Fruit fly (Drosophila melanogaster) whole organism, embryonic: ENCODE measurements around the gene CG14196.

Experiments
- B-H1 ChIP-seq: fragments of 200-800 bp; sonication (Bioruptor generic); IDR thresholded peaks from 3 replicates; pipeline ENCODE4 v1.3.6; 2022; ENCODE audit warnings: missing biosample characterization, missing genetic modification characterization
- CG13287 ChIP-seq: fragments of 200-800 bp; sonication (Bioruptor generic); IDR thresholded peaks from 2 replicates; pipeline ENCODE4 v1.3.6; 2022; ENCODE audit warnings: missing biosample characterization, missing genetic modification characterization; ENCODE audit not compliant: partially characterized antibody
- CG1602 ChIP-seq: fragments of 200-800 bp; sonication (Bioruptor generic); optimal IDR thresholded peaks from 3 replicates; lab custom pipeline; 2016; ENCODE audit warnings: missing biosample characterization, missing genetic modification characterization
- CG16863 ChIP-seq: fragments of 200-800 bp; sonication (Bioruptor generic); optimal IDR thresholded peaks from 3 replicates; lab custom pipeline; 2016; ENCODE audit warnings: missing biosample characterization, missing genetic modification characterization
- CG17359 ChIP-seq: fragments of 200-800 bp; sonication (Bioruptor generic); optimal IDR thresholded peaks from 3 replicates; lab custom pipeline; 2018; ENCODE audit warnings: missing biosample characterization, mild to moderate bottlenecking, missing genetic modification characterization, moderate library complexity
- CG17385 ChIP-seq: fragments of 200-800 bp; sonication (Bioruptor generic); optimal IDR thresholded peaks from 3 replicates; lab custom pipeline; 2018; ENCODE audit warnings: missing biosample characterization, mild to moderate bottlenecking, missing genetic modification characterization
- CG3407 ChIP-seq: fragments of 200-800 bp; sonication (Bioruptor generic); optimal IDR thresholded peaks from 2 replicates; lab custom pipeline; 2018; ENCODE audit warnings: missing biosample characterization, mild to moderate bottlenecking, missing genetic modification characterization
- CG42726 ChIP-seq: fragments of 200-800 bp; sonication (Bioruptor generic); IDR thresholded peaks from 2 replicates; pipeline ENCODE4 v1.3.6; 2022; ENCODE audit warnings: missing biosample characterization, missing genetic modification characterization; ENCODE audit not compliant: partially characterized antibody
- CG4360 ChIP-seq: fragments of 200-800 bp; sonication (Bioruptor generic); IDR thresholded peaks from 2 replicates; pipeline ENCODE4 v1.3.6; 2022; ENCODE audit warnings: missing biosample characterization, missing genetic modification characterization
- CG4404 ChIP-seq: fragments of 200-800 bp; sonication (Bioruptor generic); IDR thresholded peaks from 2 replicates; pipeline ENCODE4 v1.3.6; 2022; ENCODE audit warnings: missing biosample characterization, missing genetic modification characterization
- CG4617 ChIP-seq: fragments of 200-800 bp; sonication (Bioruptor generic); optimal IDR thresholded peaks from 3 replicates; lab custom pipeline; 2016; ENCODE audit warnings: missing biosample characterization, missing genetic modification characterization, borderline replicate concordance
- CG6813 ChIP-seq: fragments of 200-800 bp; sonication (Bioruptor generic); optimal IDR thresholded peaks from 2 replicates; lab custom pipeline; 2017; ENCODE audit warnings: missing biosample characterization, missing genetic modification characterization, mild to moderate bottlenecking, moderate library complexity, missing genetic modification reagents
- CG9797 ChIP-seq: fragments of 200-800 bp; sonication (Bioruptor generic); optimal IDR thresholded peaks from 3 replicates; lab custom pipeline; 2018; ENCODE audit warnings: missing biosample characterization, mild to moderate bottlenecking, missing genetic modification characterization
- CTCF ChIP-seq: fragments of 200-800 bp; sonication (Bioruptor generic); optimal IDR thresholded peaks from 2 replicates; lab custom pipeline; 2017; ENCODE audit warnings: missing biosample characterization, mild to moderate bottlenecking, missing genetic modification characterization, moderate library complexity
- Dref ChIP-seq: fragments of 200-800 bp; sonication (Bioruptor generic); IDR thresholded peaks from 2 replicates; pipeline ENCODE4 v1.3.6; 2022; ENCODE audit warnings: missing biosample characterization, missing genetic modification characterization
- Fer1 ChIP-seq: fragments of 200-800 bp; sonication (Bioruptor generic); optimal IDR thresholded peaks from 2 replicates; lab custom pipeline; 2017; ENCODE audit warnings: missing biosample characterization, mild to moderate bottlenecking, missing genetic modification characterization
- GATAe ChIP-seq: fragments of 200-800 bp; sonication (Bioruptor generic); conservative IDR thresholded peaks from 2 replicates; pipeline ENCODE4 v1.3.6; 2022; ENCODE audit warnings: missing biosample characterization, missing genetic modification characterization
- HLH54F ChIP-seq: fragments of 200-800 bp; sonication (Bioruptor generic); optimal IDR thresholded peaks from 3 replicates; lab custom pipeline; 2016; ENCODE audit warnings: missing biosample characterization, missing genetic modification characterization
- MBD-R2 ChIP-seq: fragments of 200-800 bp; sonication (Bioruptor generic); IDR thresholded peaks from 2 replicates; pipeline ENCODE4 v1.3.6; 2022; ENCODE audit warnings: missing biosample characterization, missing genetic modification characterization
- MESR4 ChIP-seq: fragments of 200-800 bp; sonication (Bioruptor generic); optimal IDR thresholded peaks from 2 replicates; lab custom pipeline; 2018; ENCODE audit warnings: missing biosample characterization, mild to moderate bottlenecking, missing genetic modification characterization, moderate library complexity
- Med ChIP-seq: fragments of 200-800 bp; sonication (Bioruptor generic); peaks from one replicate; lab custom pipeline; 2016; ENCODE audit warnings: missing biosample characterization, missing genetic modification characterization, mild to moderate bottlenecking, inconsistent platforms, moderate library complexity
- Oli ChIP-seq: fragments of 200-800 bp; sonication (Bioruptor generic); optimal IDR thresholded peaks from 2 replicates; lab custom pipeline; 2018; ENCODE audit warnings: missing biosample characterization, mild to moderate bottlenecking, missing genetic modification characterization, moderate library complexity
- Pdp1 ChIP-seq, 2 experiments: fragments of 200-800 bp; sonication (Bioruptor generic); optimal IDR thresholded peaks; 3 replicates each; lab custom pipeline; 2016; ENCODE audit warnings: missing biosample characterization in 2 of 2, missing genetic modification characterization in 2 of 2, mild to moderate bottlenecking in 1 of 2, moderate library complexity in 1 of 2
- amos ChIP-seq: fragments of 200-800 bp; sonication (Bioruptor generic); IDR thresholded peaks from 2 replicates; pipeline ENCODE4 v1.3.6; 2022; ENCODE audit warnings: missing biosample characterization, missing genetic modification characterization; ENCODE audit not compliant: partially characterized antibody
- chinmo ChIP-seq: fragments of 200-800 bp; sonication (Bioruptor generic); IDR thresholded peaks from 4 replicates; pipeline ENCODE4 v1.3.6; 2022; ENCODE audit warnings: missing biosample characterization, missing genetic modification characterization; ENCODE audit not compliant: partially characterized antibody
- ci ChIP-seq: fragments of 200-800 bp; sonication (Bioruptor generic); IDR thresholded peaks from 3 replicates; pipeline ENCODE4 v1.3.6; 2022; ENCODE audit warnings: missing biosample characterization, missing genetic modification characterization
- crc ChIP-seq: fragments of 200-800 bp; sonication (Bioruptor generic); optimal IDR thresholded peaks from 2 replicates; lab custom pipeline; 2016; ENCODE audit warnings: missing biosample characterization, missing genetic modification characterization
- croc ChIP-seq: fragments of 200-800 bp; sonication (Bioruptor generic); conservative IDR thresholded peaks from 3 replicates; pipeline ENCODE4 v1.3.6; 2022; ENCODE audit warnings: missing biosample characterization, missing genetic modification characterization
- crol ChIP-seq: fragments of 200-800 bp; sonication (Bioruptor generic); IDR thresholded peaks from 2 replicates; pipeline ENCODE4 v1.3.6; 2022; ENCODE audit warnings: missing biosample characterization, missing genetic modification characterization
- dmrt99B ChIP-seq: fragments of 200-800 bp; sonication (Bioruptor generic); optimal IDR thresholded peaks from 2 replicates; lab custom pipeline; 2018; ENCODE audit warnings: missing biosample characterization, mild to moderate bottlenecking, missing genetic modification characterization, moderate library complexity
- gfzf ChIP-seq: fragments of 200-800 bp; sonication (Bioruptor generic); optimal IDR thresholded peaks from 2 replicates; lab custom pipeline; 2016; ENCODE audit warnings: missing biosample characterization, mild to moderate bottlenecking, missing genetic modification characterization, moderate library complexity
- grn ChIP-seq: fragments of 200-800 bp; sonication (Bioruptor generic); optimal IDR thresholded peaks from 3 replicates; lab custom pipeline; 2017; ENCODE audit warnings: missing biosample characterization, missing genetic modification characterization
- gsb ChIP-seq: fragments of 200-800 bp; sonication (Bioruptor generic); IDR thresholded peaks from 2 replicates; pipeline ENCODE4 v1.3.6; 2022; ENCODE audit warnings: missing biosample characterization, missing genetic modification characterization
- hkb ChIP-seq, 2 experiments: fragments of 200-800 bp in 1 of 2; fragments of >200 bp in 1 of 2; sonication (Bioruptor generic) in 1 of 2; IDR thresholded peaks in 1 of 2; optimal IDR thresholded peaks in 1 of 2; 2 replicates each; pipeline versions ENCODE4 v1.3.6 to Lab custom; 2017 to 2022; ENCODE audit warnings: missing biosample characterization in 1 of 2, missing genetic modification characterization in 1 of 2
- kah ChIP-seq: fragments of 200-800 bp; sonication (Bioruptor generic); optimal IDR thresholded peaks from 2 replicates; lab custom pipeline; 2018; ENCODE audit warnings: missing biosample characterization, mild to moderate bottlenecking, missing genetic modification characterization
- knrl ChIP-seq: fragments of 200-800 bp; sonication (Bioruptor generic); IDR thresholded peaks from 3 replicates; pipeline ENCODE4 v1.3.6; 2022; ENCODE audit warnings: missing biosample characterization, missing genetic modification characterization; ENCODE audit not compliant: partially characterized antibody
- lmd ChIP-seq: fragments of 200-800 bp; sonication (Bioruptor generic); IDR thresholded peaks from 2 replicates; pipeline ENCODE4 v1.3.6; 2022; ENCODE audit warnings: missing biosample characterization, missing genetic modification characterization
- mirr ChIP-seq: fragments of 200-800 bp; sonication (Bioruptor generic); optimal IDR thresholded peaks from 3 replicates; lab custom pipeline; 2018; ENCODE audit warnings: missing biosample characterization, mild to moderate bottlenecking, missing genetic modification characterization
- nerfin-2 ChIP-seq: fragments of 200-800 bp; sonication (Bioruptor generic); IDR thresholded peaks from 2 replicates; pipeline ENCODE4 v1.3.6; 2022; ENCODE audit warnings: missing biosample characterization, missing genetic modification characterization; ENCODE audit not compliant: partially characterized antibody
- nom ChIP-seq: fragments of 200-800 bp; sonication (Bioruptor generic); optimal IDR thresholded peaks from 2 replicates; lab custom pipeline; 2017; ENCODE audit warnings: missing biosample characterization, missing genetic modification characterization, mild to moderate bottlenecking, moderate library complexity, missing genetic modification reagents
- onecut ChIP-seq: fragments of 200-800 bp; sonication (Bioruptor generic); IDR thresholded peaks from 2 replicates; pipeline ENCODE4 v1.3.6; 2022; ENCODE audit warnings: missing biosample characterization, missing genetic modification characterization
- pfk ChIP-seq: fragments of 200-800 bp; sonication (Bioruptor generic); optimal IDR thresholded peaks from 2 replicates; lab custom pipeline; 2018; ENCODE audit warnings: missing biosample characterization, mild to moderate bottlenecking, missing genetic modification characterization, moderate library complexity
- pzg ChIP-seq: fragments of 200-800 bp; sonication (Bioruptor generic); optimal IDR thresholded peaks from 3 replicates; lab custom pipeline; 2018; ENCODE audit warnings: missing biosample characterization, mild to moderate bottlenecking, missing genetic modification characterization, moderate library complexity
- ro ChIP-seq: fragments of 200-800 bp; sonication (Bioruptor generic); IDR thresholded peaks from 2 replicates; pipeline ENCODE4 v1.3.6; 2022; ENCODE audit warnings: missing biosample characterization, missing genetic modification characterization
- schlank ChIP-seq: fragments of 200-800 bp; sonication (Bioruptor generic); optimal IDR thresholded peaks from 2 replicates; lab custom pipeline; 2018; ENCODE audit warnings: missing biosample characterization, mild to moderate bottlenecking, missing genetic modification characterization
- sima ChIP-seq: fragments of 200-800 bp; sonication (Bioruptor generic); optimal IDR thresholded peaks from 2 replicates; lab custom pipeline; 2016; ENCODE audit warnings: missing biosample characterization, missing genetic modification characterization
- slbo ChIP-seq: fragments of 200-800 bp; sonication (Bioruptor generic); IDR thresholded peaks from 2 replicates; pipeline ENCODE4 v1.3.6; 2022; ENCODE audit warnings: missing biosample characterization, missing genetic modification characterization
- sqz ChIP-seq: fragments of 200-800 bp; sonication (Bioruptor generic); optimal IDR thresholded peaks from 3 replicates; lab custom pipeline; 2018; ENCODE audit warnings: missing biosample characterization, mild to moderate bottlenecking, missing genetic modification characterization
- zfh1 ChIP-seq: fragments of 200-800 bp; sonication (Bioruptor generic); IDR thresholded peaks from 3 replicates; pipeline ENCODE4 v1.3.6; 2022; ENCODE audit warnings: missing biosample characterization, missing genetic modification characterization
- zfh2 ChIP-seq: fragments of 200-800 bp; sonication (Bioruptor generic); optimal IDR thresholded peaks from 2 replicates; lab custom pipeline; 2016; ENCODE audit warnings: missing biosample characterization, missing genetic modification characterization

The CG14196 gene

dm6 chrX:19261071-19261470, 19.4 kb upstream of the CG14196 start, which contains the start of gene rictor:
Gene rictor, minus strand, starts transcription at chrX:19261240.
- peak; percentile 59 for TF ChIP-seq MESR4 (GFP tag; lab: Kevin White, UChicago)
- TF ChIP-seq CG17385 = no peak
- TF ChIP-seq Dref (GFP tag; lab: Robert Waterston, UW) = peak; percentile 49
- TF ChIP-seq CG9797 (GFP tag; lab: Kevin White, UChicago) = peak; percentile 31
- TF ChIP-seq Oli (tag; lab: Kevin White, UChicago) = no peak
- TF ChIP-seq pzg (GFP tag; lab: Kevin White, UChicago) = peak; percentile 40
- TF ChIP-seq CTCF (GFP tag; lab: Kevin White, UChicago) = peak; percentile 81
- TF ChIP-seq amos (GFP tag; lab: Robert Waterston, UW) = peak; percentile 43
- TF ChIP-seq Med (GFP tag; lab: Kevin White, UChicago) = peak; percentile 74
- peak; percentile 19; the same call in 1 of the 2 replicates for TF ChIP-seq MBD-R2 (GFP tag; lab: Robert Waterston, UW)
- 0 out of 4 replicates have a peak, but pooled peaks have one; percentile 15 for TF ChIP-seq chinmo (GFP tag; lab: Robert Waterston, UW)
- TF ChIP-seq onecut = no peak
- 0 out of 3 replicates have a peak, but pooled peaks have one; percentile 13 for TF ChIP-seq knrl
- TF ChIP-seq gfzf (GFP tag; lab: Kevin White, UChicago) = peak; percentile 72
- no peak for TF ChIP-seq Fer1 (GFP tag; lab: Kevin White, UChicago)
- peak; percentile 5 for TF ChIP-seq CG4617 (GFP tag; lab: Kevin White, UChicago)
- TF ChIP-seq sqz (GFP tag; lab: Kevin White, UChicago) = peak; percentile 66

dm6 chrX:19260696-19260989, 19.0 kb upstream of the CG14196 start:
- TF ChIP-seq mirr (no peak), zfh2 (GFP tag; lab: Kevin White, UChicago) (no peak), ci (GFP tag; lab: Robert Waterston, UW) (no peak), crc (GFP tag; lab: Kevin White, UChicago) (no peak), zfh1 (GFP tag; lab: Robert Waterston, UW) (no peak), sima (no peak), dmrt99B (tag; lab: Kevin White, UChicago) (no peak), B-H1 (no peak), CG13287 (GFP tag; lab: Robert Waterston, UW) (no peak), Pdp1 (GFP tag; optimal IDR thresholded peaks at IDR 0.05; lab: Kevin White, UChicago) (peak in 1 of 2 experiments; percentile 4), CG1602 (GFP tag; lab: Kevin White, UChicago) (no peak), CG17359 (no peak), GATAe (GFP tag; lab: Robert Waterston, UW) (no peak), CG4360 (GFP tag; lab: Robert Waterston, UW) (peak; percentile 85), nerfin-2 (GFP tag; lab: Robert Waterston, UW) (no peak), CG42726 (GFP tag; lab: Robert Waterston, UW) (0 out of 2 replicates have a peak, but pooled peaks have one; percentile 11), CG4404 (GFP tag; lab: Robert Waterston, UW) (no peak), nom (GFP tag; lab: Kevin White, UChicago) (peak; percentile 41), croc (GFP tag; lab: Robert Waterston, UW) (no peak), CG6813 (GFP tag; lab: Kevin White, UChicago) (no peak), grn (no peak), HLH54F (GFP tag; lab: Kevin White, UChicago) (no peak), CG16863 (GFP tag; lab: Kevin White, UChicago) (no peak), ro (no peak), gsb (no peak), pfk (GFP tag; lab: Kevin White, UChicago) (no peak), crol (GFP tag; lab: Robert Waterston, UW) (peak; percentile 71), hkb (optimal IDR thresholded peaks at IDR 0.05; lab: Kevin White, UChicago) (no peak), hkb (GFP tag; IDR thresholded peaks at IDR 0.05; lab: Robert Waterston, UW) (no peak), kah (no peak), schlank (tag; lab: Kevin White, UChicago) (no peak), CG3407 (GFP tag; lab: Kevin White, UChicago) (no peak), slbo (no peak), lmd (GFP tag; lab: Robert Waterston, UW) (no peak)
